Worm (Caenorhabditis elegans) whole organism, L4/young adult: ENCODE measurements around the gene hpr-9.

Source experiments
- W03F9.2 ChIP-seq: fragments of 150-350 bp; optimal IDR thresholded peaks from 2 replicates; lab custom pipeline; 2014; ENCODE audit warnings: missing biosample characterization, missing genetic modification characterization
- dao-5 ChIP-seq: sonication (generic microtip); optimal IDR thresholded peaks from 2 replicates; lab custom pipeline; 2016; ENCODE audit warnings: missing genotype, missing genetic modification characterization, moderate library complexity, missing compliant biosample characterization
- him-1 ChIP-seq: sonication (generic microtip); optimal IDR thresholded peaks from 2 replicates; lab custom pipeline; 2016; ENCODE audit warnings: missing genotype, missing genetic modification reagents, missing genetic modification characterization, missing compliant biosample characterization

Gene hpr-9

DNA sequence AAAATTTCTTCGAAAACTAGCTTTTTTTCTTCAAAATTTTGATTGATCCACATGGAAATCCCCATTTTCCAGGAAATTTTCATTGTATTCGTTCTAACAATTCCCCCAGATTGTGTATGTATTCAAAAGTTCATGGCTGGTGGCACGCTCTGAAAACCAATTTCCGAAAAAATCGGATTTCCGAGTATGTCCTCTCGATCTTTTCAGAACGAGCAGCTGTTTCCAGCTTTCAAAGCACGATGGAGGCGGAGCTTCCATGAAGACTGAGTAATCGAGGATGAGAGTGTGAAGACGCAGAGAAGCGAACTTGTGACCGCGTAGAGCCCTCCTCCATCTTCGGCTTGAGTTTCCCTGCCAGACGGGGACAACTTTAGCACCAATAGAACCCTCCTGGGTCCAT is 17.0 kb upstream of the hpr-9 start:
- TF ChIP-seq dao-5 (tag; lab: Kevin White, UChicago) (no peak), him-1 (no peak), W03F9.2 (tag; lab: Kevin White, UChicago) (no peak)

DNA sequence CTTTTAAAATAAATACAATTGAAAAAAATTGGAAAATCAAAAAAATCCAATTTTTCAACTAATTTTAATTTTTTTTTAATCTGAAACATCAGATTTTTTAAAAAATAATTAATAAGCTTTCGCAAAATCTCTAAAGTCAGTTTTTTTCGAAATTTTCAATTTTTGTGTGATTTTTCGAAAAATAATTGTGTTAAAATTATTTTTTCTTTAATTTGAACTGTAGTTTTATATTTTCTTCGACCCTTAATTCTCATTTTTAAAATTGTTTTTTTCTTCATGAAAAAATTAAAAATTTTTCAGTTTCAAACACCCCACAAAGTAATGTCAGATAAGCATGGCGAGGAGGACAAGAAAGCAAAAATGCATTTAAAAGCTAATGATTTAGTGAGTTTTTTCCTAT is 16.3 kb upstream of the hpr-9 start, which contains the start of gene rabx-5:
Gene rabx-5, plus strand, starts transcription at position 301 of the 400 bp plus-strand sequence.
- TF ChIP-seq him-1: no peak
- no peak for TF ChIP-seq dao-5 (tag; lab: Kevin White, UChicago)
- no peak for TF ChIP-seq W03F9.2 (tag; lab: Kevin White, UChicago)

DNA sequence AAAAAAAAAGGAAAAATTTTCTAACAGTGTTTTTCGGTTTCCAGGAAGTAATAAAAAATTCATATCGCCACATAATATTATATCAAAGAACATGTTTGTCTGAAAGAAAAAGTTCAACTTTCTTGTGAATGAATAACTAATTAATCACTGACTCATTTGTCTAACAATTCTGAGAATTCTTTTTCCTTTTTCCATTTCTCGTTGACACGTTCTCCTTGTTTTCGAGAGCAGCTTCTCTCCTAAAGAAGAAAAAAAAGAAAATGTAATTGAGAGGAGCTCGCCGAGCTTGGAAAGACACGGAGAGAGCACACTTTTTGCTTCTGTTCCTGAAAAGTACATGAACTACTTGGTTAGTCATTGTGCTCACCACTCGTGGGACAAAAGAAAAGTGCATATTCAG is 13.2 kb upstream of the hpr-9 start:
- TF ChIP-seq dao-5 (tag; lab: Kevin White, UChicago) (no peak), him-1 (no peak), W03F9.2 (tag; lab: Kevin White, UChicago) (no peak)

DNA sequence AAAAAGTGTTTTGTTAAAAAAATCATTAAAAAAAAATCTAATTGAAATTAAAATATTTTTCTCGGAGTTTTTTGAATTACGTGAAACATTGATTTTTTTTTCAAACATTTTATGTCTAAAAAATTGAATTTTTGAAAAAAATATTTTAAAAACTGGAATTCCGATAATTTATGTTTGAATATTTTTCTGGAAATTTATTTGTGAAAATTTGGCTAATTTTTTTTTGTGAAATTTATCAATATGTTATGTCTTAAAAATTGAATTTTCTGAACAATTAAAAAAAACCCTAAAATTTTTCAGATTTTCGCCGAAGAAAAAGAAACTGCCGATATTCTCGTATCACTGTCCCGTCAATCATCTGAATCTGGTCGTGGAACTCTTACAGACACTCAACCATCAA is 9.0 kb upstream of the hpr-9 start, which contains the start of gene Y39A1A.24:
Gene Y39A1A.24, plus strand, starts transcription at position 301 of the 400 bp plus-strand sequence.
- TF ChIP-seq him-1: no peak
- no peak for TF ChIP-seq dao-5 (tag; lab: Kevin White, UChicago)
- TF ChIP-seq W03F9.2 (tag; lab: Kevin White, UChicago): no peak

DNA sequence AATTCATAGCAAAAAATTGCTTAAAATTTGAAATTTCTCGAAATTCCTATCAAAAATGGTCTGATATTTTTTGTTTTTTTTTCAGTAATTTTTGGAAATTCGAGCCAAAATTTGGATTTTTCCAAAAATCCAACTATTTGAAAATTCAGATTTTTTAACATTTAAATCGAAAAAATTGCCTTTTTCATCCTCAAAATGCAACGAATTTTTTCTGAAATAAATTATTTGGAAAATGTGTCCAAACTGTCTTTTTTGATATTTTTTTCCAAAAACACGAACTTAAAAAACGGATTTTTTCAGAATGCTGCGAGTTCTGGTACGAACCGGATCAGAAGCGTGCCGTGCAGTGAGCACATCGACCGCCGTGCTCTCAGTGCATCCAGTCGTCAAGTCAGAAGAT is 6.2 kb upstream of the hpr-9 start, which contains the start of gene mrpl-22:
Gene mrpl-22, plus strand, starts transcription at position 301 of the 400 bp plus-strand sequence.
- TF ChIP-seq W03F9.2 (tag; lab: Kevin White, UChicago): no peak
- no peak for TF ChIP-seq dao-5 (tag; lab: Kevin White, UChicago)
- TF ChIP-seq him-1: no peak

DNA sequence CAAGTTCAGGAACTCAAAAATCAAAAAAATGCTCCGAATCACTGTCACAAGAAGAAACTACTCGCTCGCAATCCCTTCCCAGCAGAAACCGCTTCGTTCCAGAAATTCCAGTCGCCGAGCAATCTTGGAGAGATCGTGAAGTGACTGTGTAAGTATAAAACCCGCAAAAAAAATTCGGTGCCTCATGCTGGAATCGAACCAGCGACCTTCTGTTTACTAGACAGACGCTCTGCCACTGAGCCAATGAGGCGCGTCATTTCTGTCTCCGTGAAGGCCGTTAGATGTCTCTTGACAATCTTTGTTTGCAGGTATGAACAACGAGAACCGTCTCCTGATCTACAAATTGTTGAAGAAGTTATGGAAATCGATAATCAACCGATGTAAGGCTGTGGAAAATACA is 3.2 kb downstream of the hpr-9 start:
- TF ChIP-seq W03F9.2 (tag; lab: Kevin White, UChicago) (peak; percentile 5), dao-5 (tag; lab: Kevin White, UChicago) (peak; percentile 21), him-1 (peak; percentile 45)

DNA sequence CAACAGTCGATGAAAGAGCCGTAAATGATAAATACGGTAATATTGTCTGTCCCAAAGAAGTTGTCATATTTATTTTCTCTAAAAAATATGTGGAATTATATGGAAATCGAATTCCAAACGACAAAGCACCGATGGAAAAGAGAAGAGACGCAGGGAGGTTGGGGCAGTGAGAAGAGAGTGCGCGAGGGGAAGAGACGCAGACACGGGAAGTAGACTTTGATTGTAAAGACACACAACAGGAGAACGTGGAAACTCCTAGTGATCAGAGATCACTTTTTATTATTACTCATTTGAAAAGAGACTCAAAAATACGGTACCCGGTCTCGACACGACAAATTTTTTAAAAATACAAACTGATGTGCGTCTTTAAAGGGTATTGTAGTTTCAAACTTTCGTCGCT is 7.0 kb downstream of the hpr-9 start:
- no peak for TF ChIP-seq W03F9.2 (tag; lab: Kevin White, UChicago)
- TF ChIP-seq dao-5 (tag; lab: Kevin White, UChicago): no peak
- TF ChIP-seq him-1: no peak

DNA sequence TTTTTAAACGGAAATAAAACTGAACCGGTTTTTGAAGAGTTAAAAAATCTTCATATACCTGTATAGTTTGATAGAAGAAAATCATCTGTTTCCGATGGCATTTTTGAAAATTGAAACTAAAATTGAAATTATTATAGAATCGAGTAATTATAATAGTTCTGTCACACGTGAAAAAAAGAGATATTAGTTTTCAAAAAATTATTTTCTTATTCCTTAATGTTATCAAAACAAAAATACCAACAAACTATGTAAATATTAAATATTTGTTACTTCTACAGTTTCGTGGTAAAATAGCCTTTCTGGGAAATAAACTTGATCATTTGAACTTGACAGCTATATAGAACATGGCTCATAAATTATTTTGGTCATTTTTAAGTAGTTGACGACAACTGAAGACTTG is 7.7 kb downstream of the hpr-9 start, which contains the start of gene swt-4:
Gene swt-4, minus strand, starts transcription at position 101 of the 400 bp plus-strand sequence.
- TF ChIP-seq W03F9.2 (tag; lab: Kevin White, UChicago) (no peak), dao-5 (tag; lab: Kevin White, UChicago) (no peak), him-1 (no peak)

DNA sequence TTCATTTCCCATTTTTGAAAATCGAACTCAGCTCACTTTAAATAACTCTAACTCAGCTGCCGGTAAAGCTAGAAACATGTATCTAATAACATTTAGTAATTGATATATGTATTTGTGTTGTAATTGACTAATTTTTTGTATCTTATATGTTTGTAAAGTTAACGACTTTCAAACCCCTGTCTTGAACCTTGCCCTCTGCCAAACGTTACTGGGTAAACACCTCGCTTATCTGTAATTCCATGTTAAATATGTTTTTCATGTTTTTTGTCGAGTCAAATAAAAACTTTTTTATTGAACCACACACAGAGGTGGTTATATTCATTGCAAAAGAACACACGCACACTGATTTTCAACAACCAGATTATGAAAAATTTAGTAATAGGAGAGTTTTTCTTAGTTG is 8.4 kb downstream of the hpr-9 start:
- no peak for TF ChIP-seq dao-5 (tag; lab: Kevin White, UChicago)
- no peak for TF ChIP-seq him-1
- no peak for TF ChIP-seq W03F9.2 (tag; lab: Kevin White, UChicago)

DNA sequence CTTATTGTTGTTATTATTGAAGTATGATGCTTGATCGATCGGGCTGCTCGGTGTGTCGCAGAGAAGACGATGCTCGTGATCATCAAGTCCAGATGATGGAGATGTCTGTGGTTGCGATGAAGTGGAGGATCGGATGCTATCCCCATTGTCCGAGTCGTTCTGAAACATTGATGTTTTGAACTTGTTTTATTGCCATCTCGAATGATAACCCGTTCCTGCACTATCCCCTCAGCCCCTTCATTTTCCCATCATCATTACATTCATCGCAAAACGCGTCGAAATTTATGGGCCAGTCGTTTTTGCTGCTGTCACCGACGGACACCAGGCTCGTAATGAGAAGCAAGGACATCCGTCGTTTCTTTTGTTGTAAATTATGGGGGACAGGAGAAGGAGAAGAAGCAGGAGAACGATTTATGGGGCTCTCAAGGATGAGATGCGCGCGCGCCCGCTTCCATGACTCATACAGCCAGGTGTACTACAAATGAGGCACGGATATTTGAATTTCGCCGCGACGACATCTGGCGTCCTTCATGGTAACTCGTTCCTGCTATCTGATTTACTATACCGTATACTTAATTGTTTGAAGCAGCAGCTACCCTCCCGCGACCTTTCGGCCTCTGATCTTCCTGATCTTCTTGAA is 10.6 kb downstream of the hpr-9 start:
- TF ChIP-seq him-1: no peak
- no peak for TF ChIP-seq dao-5 (tag; lab: Kevin White, UChicago)
- TF ChIP-seq W03F9.2 (tag; lab: Kevin White, UChicago): no peak

DNA sequence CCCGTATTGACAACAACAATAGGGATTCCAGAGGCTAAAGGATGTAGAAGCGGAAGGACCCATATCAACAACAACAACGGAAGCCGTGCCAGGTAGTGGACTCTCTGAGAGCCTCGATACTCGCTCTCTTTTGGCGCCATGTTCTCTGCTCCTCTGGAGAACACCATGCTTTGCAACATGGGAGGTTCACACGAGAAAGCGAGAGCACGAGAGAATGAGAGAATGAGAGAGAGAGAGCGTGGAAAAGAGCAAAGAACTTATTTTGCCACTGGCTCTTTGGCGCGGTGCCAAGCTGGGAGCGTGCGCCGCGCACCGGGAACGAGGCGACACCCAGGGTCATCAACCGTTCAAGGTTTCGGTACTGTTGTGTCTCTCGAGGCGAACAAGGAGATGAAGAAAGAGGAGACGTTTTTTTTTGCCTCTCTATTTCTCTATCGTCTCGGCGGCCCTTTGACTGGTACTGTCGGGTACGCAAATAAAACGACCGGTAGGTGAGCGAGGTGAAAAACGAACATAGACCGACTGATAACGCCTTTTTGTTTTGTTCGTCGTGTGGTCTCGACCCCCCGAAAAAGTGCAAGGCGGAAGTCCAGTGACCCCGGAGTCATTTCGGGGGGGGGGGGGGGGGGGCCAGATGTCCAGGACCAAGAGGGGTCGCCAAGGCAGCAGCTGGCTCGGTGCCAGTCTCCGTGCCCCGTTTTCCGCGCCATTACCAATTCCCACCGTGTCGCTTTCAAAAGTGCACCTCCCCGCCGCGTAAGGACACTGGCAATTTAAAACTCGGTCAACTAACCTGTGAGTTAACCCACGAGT is 11.4 kb downstream of the hpr-9 start, which contains the start of gene Y39A1A.10:
Gene Y39A1A.10, plus strand, starts transcription at position 139 of the 813 bp plus-strand sequence.
- TF ChIP-seq W03F9.2 (tag; lab: Kevin White, UChicago) (no peak), dao-5 (tag; lab: Kevin White, UChicago) (no peak), him-1 (no peak)

DNA sequence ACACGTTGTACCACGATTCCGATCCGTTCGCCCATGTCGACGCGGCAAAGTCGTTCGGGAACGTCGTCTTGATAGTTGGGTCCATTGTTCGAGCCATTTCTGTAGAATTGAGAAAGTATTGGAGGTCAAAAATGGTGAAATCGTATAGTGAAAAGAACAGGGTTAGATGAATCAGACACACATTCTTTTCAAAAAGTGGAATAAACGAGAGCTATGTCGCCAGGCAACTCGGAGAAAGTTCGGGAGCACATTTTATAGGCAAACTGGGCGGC is 12.0 kb downstream of the hpr-9 start, which contains the start of gene Y39A1A.9:
Gene Y39A1A.9, minus strand, starts transcription at position 99 of the 272 bp plus-strand sequence.
- TF ChIP-seq dao-5 (tag; lab: Kevin White, UChicago): no peak
- TF ChIP-seq him-1: no peak
- no peak for TF ChIP-seq W03F9.2 (tag; lab: Kevin White, UChicago)

DNA sequence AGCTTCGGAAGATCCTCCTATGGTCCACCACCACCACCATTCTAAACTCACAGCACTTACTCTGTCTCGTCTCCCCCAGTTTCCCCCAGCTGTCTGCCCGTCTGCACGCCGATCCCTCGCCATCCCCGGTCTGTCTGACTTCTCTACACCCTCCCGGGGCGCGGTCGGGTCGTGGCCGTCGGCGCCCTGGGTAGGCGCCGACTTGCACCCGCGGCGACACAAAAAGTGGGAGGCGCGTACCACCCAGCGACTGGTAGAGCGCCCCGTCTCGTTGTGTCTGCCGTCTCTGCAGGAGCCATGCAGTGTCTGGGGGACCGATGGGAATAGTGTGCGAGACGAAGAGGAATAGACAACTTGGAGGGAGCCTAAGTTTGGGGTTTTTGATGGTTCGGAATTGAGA is 12.7 kb downstream of the hpr-9 start:
- no peak for TF ChIP-seq W03F9.2 (tag; lab: Kevin White, UChicago)
- TF ChIP-seq dao-5 (tag; lab: Kevin White, UChicago): peak; percentile 64

DNA sequence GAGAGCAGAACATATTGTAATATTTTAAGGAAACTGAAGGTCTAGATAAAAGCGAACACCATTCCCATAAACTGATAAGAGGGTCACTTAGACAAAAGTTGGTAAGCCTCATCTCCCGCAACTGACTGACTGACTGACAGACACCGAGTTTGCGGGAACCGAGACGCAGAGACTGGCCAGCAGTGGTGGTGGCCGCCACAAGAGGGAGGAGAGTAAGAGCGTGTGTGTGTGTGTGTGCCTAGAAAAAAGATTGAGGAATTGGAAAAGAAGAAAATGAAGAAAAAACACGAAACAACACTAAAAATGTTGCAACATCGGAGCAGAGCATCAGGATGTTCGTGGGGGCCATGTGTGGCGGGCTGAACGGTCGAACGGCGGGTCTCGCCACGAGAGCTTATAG is 13.2 kb downstream of the hpr-9 start:
- TF ChIP-seq dao-5 (tag; lab: Kevin White, UChicago) (no peak), W03F9.2 (tag; lab: Kevin White, UChicago) (no peak), him-1 (no peak)
